Worm (Caenorhabditis elegans) whole organism, L3 larva: ENCODE data around the gene nrde-3.
A peak's percentile ranks its signal among the peaks of the same experiment; 100 is the strongest.

Experiments used
- R02D3.7 ChIP-seq: fragments of 150-350 bp; optimal IDR thresholded peaks from 2 replicates; lab custom pipeline; 2014; ENCODE audit warnings: missing biosample characterization, missing genetic modification characterization
- ama-1 ChIP-seq: fragments of 150-350 bp; optimal IDR thresholded peaks from 2 replicates; lab custom pipeline; 2018
- ceh-9 ChIP-seq: sonication (generic microtip); optimal IDR thresholded peaks from 2 replicates; lab custom pipeline; 2018; ENCODE audit warnings: missing biosample characterization, missing genetic modification characterization
- egl-5 ChIP-seq: fragments of 150-350 bp; optimal IDR thresholded peaks from 2 replicates; lab custom pipeline; 2017; ENCODE audit warnings: missing biosample characterization, missing genetic modification reagents, missing genetic modification characterization, inconsistent platforms
- elt-2 ChIP-seq: sonication (generic microtip); optimal IDR thresholded peaks from 2 replicates; lab custom pipeline; 2016; ENCODE audit warnings: missing genetic modification reagents, mild to moderate bottlenecking, missing genetic modification characterization, missing compliant biosample characterization
- eor-1 ChIP-seq, 2 experiments: fragments of 150-350 bp; optimal IDR thresholded peaks; 2 replicates each; lab custom pipeline; 2014 to 2018; ENCODE audit warnings: missing biosample characterization in 2 of 2, missing genetic modification characterization in 2 of 2
- fkh-10 ChIP-seq: sonication (generic microtip); optimal IDR thresholded peaks from 2 replicates; lab custom pipeline; 2017; ENCODE audit warnings: missing biosample characterization, missing genetic modification reagents, missing genetic modification characterization
- fkh-2 ChIP-seq: fragments of 150-350 bp; optimal IDR thresholded peaks from 2 replicates; lab custom pipeline; 2014; ENCODE audit warnings: missing biosample characterization, missing genetic modification reagents, missing genetic modification characterization
- fos-1 ChIP-seq: fragments of 150-350 bp; optimal IDR thresholded peaks from 2 replicates; lab custom pipeline; 2014; ENCODE audit warnings: missing biosample characterization, missing genetic modification characterization
- hmg-11 ChIP-seq: sonication (generic microtip); optimal IDR thresholded peaks from 2 replicates; lab custom pipeline; 2016; ENCODE audit warnings: missing genetic modification characterization, missing compliant biosample characterization
- lin-15B ChIP-seq: fragments of 150-350 bp; optimal IDR thresholded peaks from 2 replicates; lab custom pipeline; 2014; ENCODE audit warnings: missing biosample characterization, missing genetic modification characterization
- lin-39 ChIP-seq: fragments of 150-350 bp; optimal IDR thresholded peaks from 2 replicates; lab custom pipeline; 2018; ENCODE audit warnings: missing biosample characterization, missing genetic modification reagents, missing genetic modification characterization
- lsy-12 ChIP-seq: sonication (generic microtip); optimal IDR thresholded peaks from 2 replicates; lab custom pipeline; 2016; ENCODE audit warnings: mild to moderate bottlenecking, missing genetic modification characterization, missing compliant biosample characterization
- mdl-1 ChIP-seq: fragments of 150-350 bp; optimal IDR thresholded peaks from 2 replicates; lab custom pipeline; 2014; ENCODE audit warnings: missing biosample characterization, missing genetic modification characterization
- mml-1 ChIP-seq: fragments of 150-350 bp; sonication (generic microtip); optimal IDR thresholded peaks from 3 replicates; lab custom pipeline; 2014; ENCODE audit warnings: missing biosample characterization, missing genetic modification characterization
- nhr-23 ChIP-seq: fragments of 150-350 bp; optimal IDR thresholded peaks from 2 replicates; lab custom pipeline; 2014; ENCODE audit warnings: missing biosample characterization, missing genetic modification reagents, missing genetic modification characterization
- nhr-237 ChIP-seq: fragments of 150-350 bp; optimal IDR thresholded peaks from 2 replicates; lab custom pipeline; 2014; ENCODE audit warnings: missing biosample characterization, missing genetic modification characterization
- nhr-28 ChIP-seq: fragments of 150-350 bp; optimal IDR thresholded peaks from 2 replicates; lab custom pipeline; 2014; ENCODE audit warnings: missing biosample characterization, missing genetic modification characterization
- nhr-43 ChIP-seq: sonication (generic microtip); optimal IDR thresholded peaks from 2 replicates; lab custom pipeline; 2016; ENCODE audit warnings: mild to moderate bottlenecking, missing genetic modification characterization, missing compliant biosample characterization; ENCODE audit not compliant: poor library complexity, severe bottlenecking
- nhr-76 ChIP-seq: fragments of 150-350 bp; sonication (generic microtip); optimal IDR thresholded peaks from 5 replicates; lab custom pipeline; 2014; ENCODE audit warnings: missing biosample characterization, missing genetic modification characterization
- nhr-77 ChIP-seq: fragments of 150-350 bp; optimal IDR thresholded peaks from 2 replicates; lab custom pipeline; 2014; ENCODE audit warnings: missing biosample characterization, missing genetic modification characterization
- pqm-1 ChIP-seq: fragments of 150-350 bp; optimal IDR thresholded peaks from 2 replicates; lab custom pipeline; 2017; ENCODE audit warnings: missing biosample characterization, missing genetic modification characterization, inconsistent platforms
- skn-1 ChIP-seq: fragments of 150-350 bp; optimal IDR thresholded peaks from 2 replicates; lab custom pipeline; 2014; ENCODE audit warnings: missing biosample characterization, missing genetic modification characterization
- snpc-4 ChIP-seq: fragments of 150-350 bp; optimal IDR thresholded peaks from 2 replicates; lab custom pipeline; 2014; ENCODE audit warnings: missing biosample characterization, missing genetic modification characterization
- zag-1 ChIP-seq: fragments of 150-350 bp; optimal IDR thresholded peaks from 2 replicates; lab custom pipeline; 2014; ENCODE audit warnings: missing biosample characterization, missing genetic modification characterization
- ztf-4 ChIP-seq: fragments of 150-350 bp; optimal IDR thresholded peaks from 2 replicates; lab custom pipeline; 2014; ENCODE audit warnings: missing biosample characterization, missing genetic modification characterization

The nrde-3 gene

ce11 chrX:421407-421784, 49.4 kb downstream of the nrde-3 start, which contains the start of gene col-19:
col-19 (plus strand) TSS chrX:421707.
- TF ChIP-seq snpc-4 (tag; lab: Kevin White, UChicago) (no peak), eor-1 (tag; optimal IDR thresholded peaks at IDR 0.05; lab: Kevin White, UChicago) (no peak), ama-1 (lab: Kevin White, UChicago) (no peak)

- TF ChIP-seq nhr-237 (tag; lab: Kevin White, UChicago) (no peak), nhr-23 (tag; lab: Kevin White, UChicago) (no peak), lin-39 (tag; lab: Kevin White, UChicago) (no peak), nhr-28 (tag; lab: Kevin White, UChicago) (no peak), R02D3.7 (tag; lab: Kevin White, UChicago) (no peak), fkh-10 (GFP tag; lab: Kevin White, UChicago) (no peak), hmg-11 (tag; lab: Kevin White, UChicago) (no peak), ztf-4 (tag; lab: Kevin White, UChicago) (no peak), fkh-2 (tag; lab: Kevin White, UChicago) (no peak), pqm-1 (tag; lab: Kevin White, UChicago) (no peak), mml-1 (no peak), ceh-9 (no peak), zag-1 (tag; lab: Kevin White, UChicago) (no peak), lin-15B (tag; lab: Kevin White, UChicago) (no peak), fos-1 (tag; lab: Kevin White, UChicago) (no peak), nhr-43 (tag; lab: Kevin White, UChicago) (no peak), snpc-4 (tag; lab: Kevin White, UChicago) (no peak), lsy-12 (tag; lab: Kevin White, UChicago) (no peak), skn-1 (no peak), eor-1 (tag; optimal IDR thresholded peaks at IDR 0.05; lab: Kevin White, UChicago) (no peak)
These were observed 50.0 kb downstream of the nrde-3 start for ce11 chrX:421785-422657.

ce11 chrX:423757-424156, 51.7 kb downstream of the nrde-3 start:
- TF ChIP-seq zag-1 (tag; lab: Kevin White, UChicago) (no peak), eor-1 (tag; optimal IDR thresholded peaks at IDR 0.05; lab: Kevin White, UChicago) (no peak), nhr-77 (no peak), nhr-76 (tag; lab: Kevin White, UChicago) (no peak), ama-1 (lab: Kevin White, UChicago) (no peak), elt-2 (tag; lab: Kevin White, UChicago) (peak; percentile 62)

- TF ChIP-seq pqm-1 (tag; lab: Kevin White, UChicago) (no peak), egl-5 (tag; lab: Kevin White, UChicago) (no peak), hmg-11 (tag; lab: Kevin White, UChicago) (no peak), mdl-1 (no peak), lsy-12 (tag; lab: Kevin White, UChicago) (no peak), ceh-9 (no peak)
These were observed 53.5 kb downstream of the nrde-3 start, which contains the start of gene ZK1193.2 for ce11 chrX:425535-425934. ZK1193.2 (minus strand) TSS chrX:425635.
